Worm (Caenorhabditis elegans) whole organism, young adult: ENCODE data around the gene mtre-1.

ENCODE experiments used
- C17E4.6 ChIP-seq: fragments of 200-800 bp; sonication (Bioruptor generic); IDR thresholded peaks from 2 replicates; pipeline ENCODE4 v1.3.6; 2022; ENCODE audit warnings: missing genetic modification reagents, missing genetic modification characterization, missing compliant biosample characterization
- F10E7.11 ChIP-seq: sonication (generic microtip); optimal IDR thresholded peaks from 2 replicates; lab custom pipeline; 2017; ENCODE audit warnings: mild to moderate bottlenecking, missing genetic modification characterization, moderate library complexity, missing compliant biosample characterization
- F33H1.4 ChIP-seq: fragments of 200-800 bp; sonication (Bioruptor generic); IDR thresholded peaks from 2 replicates; pipeline ENCODE4 v1.3.6; 2022; ENCODE audit warnings: missing genetic modification reagents, missing genetic modification characterization, missing compliant biosample characterization
- F49E8.2 ChIP-seq: sonication (generic microtip); optimal IDR thresholded peaks from 3 replicates; lab custom pipeline; 2017; ENCODE audit warnings: missing genetic modification characterization, mild to moderate bottlenecking, missing compliant biosample characterization, antibody characterized with exemption, moderate library complexity; ENCODE audit not compliant: insufficient read depth
- F57A8.1 ChIP-seq: fragments of 200-800 bp; sonication (Bioruptor generic); optimal IDR thresholded peaks from 2 replicates; lab custom pipeline; 2018; ENCODE audit warnings: mild to moderate bottlenecking, missing genetic modification characterization, moderate library complexity, missing compliant biosample characterization
- K12H6.12 ChIP-seq: fragments of 200-800 bp; sonication (Bioruptor generic); optimal IDR thresholded peaks from 2 replicates; lab custom pipeline; 2018; ENCODE audit warnings: mild to moderate bottlenecking, missing genetic modification characterization, missing compliant biosample characterization
- T26A5.8 ChIP-seq: sonication (generic microtip); optimal IDR thresholded peaks from 2 replicates; lab custom pipeline; 2016; ENCODE audit warnings: missing genetic modification characterization, missing compliant biosample characterization
- Y67H2A.10 ChIP-seq: fragments of 200-800 bp; sonication (Bioruptor generic); conservative IDR thresholded peaks from 2 replicates; pipeline ENCODE4 v1.3.6; 2022; ENCODE audit warnings: missing genetic modification reagents, missing genetic modification characterization, missing compliant biosample characterization
- Y79H2A.3 ChIP-seq: fragments of 200-800 bp; sonication (Bioruptor generic); conservative IDR thresholded peaks from 2 replicates; pipeline ENCODE4 v1.3.6; 2022; ENCODE audit warnings: missing genetic modification reagents, missing genetic modification characterization, missing compliant biosample characterization
- Y95B8A.8 ChIP-seq: fragments of 200-800 bp; sonication (Bioruptor generic); IDR thresholded peaks from 2 replicates; pipeline ENCODE4 v1.3.6; 2022; ENCODE audit warnings: missing genetic modification reagents, missing genetic modification characterization, missing compliant biosample characterization
- aptf-2 ChIP-seq: fragments of 200-800 bp; sonication (Bioruptor generic); conservative IDR thresholded peaks from 2 replicates; pipeline ENCODE4 v1.3.6; 2022; ENCODE audit warnings: missing genetic modification reagents, missing genetic modification characterization, missing compliant biosample characterization
- aptf-3 ChIP-seq: fragments of 200-800 bp; sonication (Bioruptor generic); IDR thresholded peaks from 2 replicates; pipeline ENCODE4 v1.3.6; 2022; ENCODE audit warnings: missing genetic modification characterization, missing compliant biosample characterization
- cebp-1 ChIP-seq, 2 experiments: fragments of 200-800 bp in 1 of 2; sonication (Bioruptor generic) in 1 of 2; sonication (generic microtip) in 1 of 2; IDR thresholded peaks in 1 of 2; optimal IDR thresholded peaks in 1 of 2; 2 replicates each; pipeline versions ENCODE4 v1.3.6 to Lab custom; 2017 to 2022; ENCODE audit warnings: missing compliant biosample characterization in 2 of 2, missing genetic modification characterization in 2 of 2, mild to moderate bottlenecking in 1 of 2, missing genetic modification reagents in 1 of 2, moderate library complexity in 1 of 2
- ceh-27 ChIP-seq: fragments of 200-800 bp; sonication (Bioruptor generic); optimal IDR thresholded peaks from 2 replicates; lab custom pipeline; 2018; ENCODE audit warnings: mild to moderate bottlenecking, missing genetic modification characterization, moderate library complexity, missing compliant biosample characterization
- ceh-79 ChIP-seq: sonication (generic microtip); optimal IDR thresholded peaks from 2 replicates; lab custom pipeline; 2017; ENCODE audit warnings: mild to moderate bottlenecking, missing genetic modification characterization, missing compliant biosample characterization
- chd-7 ChIP-seq: sonication (generic microtip); optimal IDR thresholded peaks from 2 replicates; lab custom pipeline; 2016; ENCODE audit warnings: mild to moderate bottlenecking, missing genetic modification characterization, moderate library complexity, missing compliant biosample characterization
- egl-18 ChIP-seq: fragments of 200-800 bp; sonication (Bioruptor generic); IDR thresholded peaks from 2 replicates; pipeline ENCODE4 v1.3.6; 2022; ENCODE audit warnings: missing genetic modification reagents, missing genetic modification characterization, missing compliant biosample characterization
- egl-44 ChIP-seq: fragments of 200-800 bp; sonication (Bioruptor generic); IDR thresholded peaks from 2 replicates; pipeline ENCODE4 v1.3.6; 2022; ENCODE audit warnings: missing genetic modification reagents, missing genetic modification characterization, missing compliant biosample characterization
- hrde-1 ChIP-seq: sonication (generic microtip); optimal IDR thresholded peaks from 2 replicates; lab custom pipeline; 2016; ENCODE audit warnings: missing genetic modification characterization, mild to moderate bottlenecking, missing compliant biosample characterization, moderate library complexity, missing genotype, missing genetic modification reagents, borderline replicate concordance
- lin-26 ChIP-seq: fragments of 200-800 bp; sonication (Bioruptor generic); IDR thresholded peaks from 2 replicates; pipeline ENCODE4 v1.3.6; 2022; ENCODE audit warnings: missing genetic modification reagents, missing genetic modification characterization, missing compliant biosample characterization
- lin-35 ChIP-seq, 3 experiments: fragments of 150-350 bp in 2 of 3; sonication (generic microtip) in 1 of 3; optimal IDR thresholded peaks; 2 replicates each; lab custom pipeline; 2014 to 2018; ENCODE audit warnings: missing biosample characterization in 3 of 3, missing genetic modification characterization in 3 of 3, missing genetic modification reagents in 3 of 3
- lsl-1 ChIP-seq: fragments of 200-800 bp; sonication (Bioruptor generic); optimal IDR thresholded peaks from 2 replicates; lab custom pipeline; 2018; ENCODE audit warnings: mild to moderate bottlenecking, missing genetic modification characterization, moderate library complexity, missing compliant biosample characterization
- lsy-27 ChIP-seq: sonication (generic microtip); optimal IDR thresholded peaks from 2 replicates; lab custom pipeline; 2017; ENCODE audit warnings: missing genetic modification characterization, mild to moderate bottlenecking, missing compliant biosample characterization, antibody characterized with exemption, missing genotype, borderline replicate concordance; ENCODE audit not compliant: insufficient read depth
- madf-3 ChIP-seq: fragments of 200-800 bp; sonication (Bioruptor generic); IDR thresholded peaks from 2 replicates; pipeline ENCODE4 v1.3.6; 2022; ENCODE audit warnings: missing genetic modification reagents, missing genetic modification characterization, missing compliant biosample characterization
- madf-6 ChIP-seq: fragments of 200-800 bp; sonication (Bioruptor generic); IDR thresholded peaks from 2 replicates; pipeline ENCODE4 v1.3.6; 2022; ENCODE audit warnings: missing genetic modification reagents, missing genetic modification characterization, missing compliant biosample characterization
- madf-8 ChIP-seq: fragments of 200-800 bp; sonication (Bioruptor generic); conservative IDR thresholded peaks from 2 replicates; pipeline ENCODE4 v1.3.6; 2022; ENCODE audit warnings: missing genetic modification reagents, missing genetic modification characterization, missing compliant biosample characterization
- nfya-1 ChIP-seq: sonication (generic microtip); optimal IDR thresholded peaks from 2 replicates; lab custom pipeline; 2017; ENCODE audit warnings: antibody characterized with exemption, missing compliant biosample characterization, missing genetic modification characterization, borderline replicate concordance; ENCODE audit not compliant: insufficient read depth
- nfya-2 ChIP-seq: fragments of 200-800 bp; sonication (Bioruptor generic); IDR thresholded peaks from 2 replicates; pipeline ENCODE4 v1.3.6; 2022; ENCODE audit warnings: missing genetic modification reagents, missing genetic modification characterization, missing compliant biosample characterization
- nhr-179 ChIP-seq: sonication (generic microtip); optimal IDR thresholded peaks from 2 replicates; lab custom pipeline; 2016; ENCODE audit warnings: mild to moderate bottlenecking, missing genetic modification characterization, missing compliant biosample characterization
- nhr-27 ChIP-seq: fragments of 200-800 bp; sonication (Bioruptor generic); optimal IDR thresholded peaks from 2 replicates; lab custom pipeline; 2018; ENCODE audit warnings: mild to moderate bottlenecking, missing genetic modification characterization, moderate library complexity, missing compliant biosample characterization
- rpc-1 ChIP-seq, 2 experiments: fragments of 150-350 bp in 1 of 2; sonication (generic microtip) in 1 of 2; optimal IDR thresholded peaks; 2 replicates each; lab custom pipeline; 2014 to 2018; ENCODE audit warnings: missing biosample characterization in 1 of 2, missing genetic modification characterization in 1 of 2, missing genetic modification reagents in 1 of 2, missing genotype in 1 of 2
- sptf-2 ChIP-seq: fragments of 200-800 bp; sonication (Bioruptor generic); optimal IDR thresholded peaks from 2 replicates; lab custom pipeline; 2018; ENCODE audit warnings: mild to moderate bottlenecking, missing genetic modification characterization, missing compliant biosample characterization
- tlf-1 ChIP-seq: fragments of 200-800 bp; sonication (Bioruptor generic); optimal IDR thresholded peaks from 2 replicates; lab custom pipeline; 2018; ENCODE audit warnings: mild to moderate bottlenecking, missing genetic modification characterization, missing compliant biosample characterization
- xnd-1 ChIP-seq: sonication (generic microtip); optimal IDR thresholded peaks from 2 replicates; lab custom pipeline; 2016; ENCODE audit warnings: missing genotype, missing genetic modification reagents, missing genetic modification characterization, missing compliant biosample characterization
- zfh-2 ChIP-seq: fragments of 200-800 bp; sonication (Bioruptor generic); conservative IDR thresholded peaks from 2 replicates; pipeline ENCODE4 v1.3.6; 2022; ENCODE audit warnings: missing genetic modification reagents, missing genetic modification characterization, missing compliant biosample characterization
- zim-3 ChIP-seq: sonication (generic microtip); optimal IDR thresholded peaks from 2 replicates; lab custom pipeline; 2017; ENCODE audit warnings: mild to moderate bottlenecking, missing genetic modification characterization, moderate library complexity, missing compliant biosample characterization
- ztf-18 ChIP-seq: sonication (generic microtip); optimal IDR thresholded peaks from 2 replicates; lab custom pipeline; 2016; ENCODE audit warnings: missing genotype, mild to moderate bottlenecking, missing genetic modification characterization, missing compliant biosample characterization

mtre-1 gene

ce11 chrII:8037863-8038262 is 12.5 kb downstream of the mtre-1 start, which contains the start of gene C08B11.9:
Gene C08B11.9, minus strand, starts transcription at chrII:8038169.
- no peak for TF ChIP-seq aptf-3 (GFP tag; lab: Robert Waterston, UW)
- TF ChIP-seq tlf-1 (GFP tag; lab: Kevin White, UChicago), result peak; percentile 20
- TF ChIP-seq lsl-1 (GFP tag; lab: Kevin White, UChicago), result no peak
- no peak for TF ChIP-seq lsy-27 (tag; lab: Kevin White, UChicago)
- no peak for TF ChIP-seq zim-3 (tag; lab: Kevin White, UChicago)
- TF ChIP-seq rpc-1 (optimal IDR thresholded peaks at IDR 0.05; lab: Kevin White, UChicago), result no peak
- no peak for TF ChIP-seq rpc-1 (tag; optimal IDR thresholded peaks at IDR 0.05; lab: Kevin White, UChicago)
- no peak for TF ChIP-seq lin-35 (GFP tag; optimal IDR thresholded peaks at IDR 0.05; lab: Kevin White, UChicago)
- peak; percentile 27 for TF ChIP-seq chd-7 (tag; lab: Kevin White, UChicago)
- peak; percentile 53 for TF ChIP-seq madf-6 (GFP tag; lab: Robert Waterston, UW)
- no peak for TF ChIP-seq cebp-1 (GFP tag; IDR thresholded peaks at IDR 0.05; lab: Robert Waterston, UW)
- no peak for TF ChIP-seq cebp-1 (tag; optimal IDR thresholded peaks at IDR 0.05; lab: Kevin White, UChicago)
- peak; percentile 38 for TF ChIP-seq F49E8.2 (tag; lab: Kevin White, UChicago)

ce11 chrII:8037246-8037645 is 13.1 kb downstream of the mtre-1 start, which contains the start of gene arp-6:
Gene arp-6, minus strand, starts transcription at chrII:8037346.
- TF ChIP-seq ceh-27 (GFP tag; lab: Kevin White, UChicago) (no peak), zfh-2 (GFP tag; lab: Robert Waterston, UW) (no peak), nhr-179 (no peak), nhr-27 (no peak), madf-3 (GFP tag; lab: Robert Waterston, UW) (no peak), Y95B8A.8 (GFP tag; lab: Robert Waterston, UW) (no peak), ceh-79 (tag; lab: Kevin White, UChicago) (no peak), Y67H2A.10 (GFP tag; lab: Robert Waterston, UW) (no peak), zim-3 (tag; lab: Kevin White, UChicago) (no peak), cebp-1 (GFP tag; IDR thresholded peaks at IDR 0.05; lab: Robert Waterston, UW) (no peak), cebp-1 (tag; optimal IDR thresholded peaks at IDR 0.05; lab: Kevin White, UChicago) (no peak), C17E4.6 (GFP tag; lab: Robert Waterston, UW) (no peak), xnd-1 (tag; lab: Kevin White, UChicago) (no peak), egl-44 (GFP tag; lab: Robert Waterston, UW) (no peak), nfya-1 (tag; lab: Kevin White, UChicago) (no peak), rpc-1 (optimal IDR thresholded peaks at IDR 0.05; lab: Kevin White, UChicago) (no peak), rpc-1 (tag; optimal IDR thresholded peaks at IDR 0.05; lab: Kevin White, UChicago) (no peak), aptf-3 (GFP tag; lab: Robert Waterston, UW) (no peak), lsy-27 (tag; lab: Kevin White, UChicago) (no peak)

DNA sequence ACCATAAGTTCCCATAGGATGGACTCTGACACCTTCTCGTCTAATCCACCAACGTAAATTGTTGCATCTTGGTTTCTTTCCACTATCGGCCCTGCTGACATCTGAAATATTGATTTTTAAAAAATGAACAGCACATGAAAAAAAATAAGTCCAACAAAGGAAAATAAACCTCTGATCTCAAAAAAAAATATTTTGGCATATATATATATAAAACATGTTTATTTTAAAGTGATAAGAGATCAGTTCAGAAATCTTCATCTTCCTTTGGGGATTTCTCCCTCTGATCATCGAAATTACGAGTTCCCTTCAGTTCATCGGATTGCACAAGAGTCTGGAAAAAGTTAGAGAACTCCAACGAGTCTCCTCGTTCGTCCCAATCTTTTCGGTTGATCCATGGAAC is 14.7 kb downstream of the mtre-1 start, which contains the start of gene sap-49:
Gene sap-49 (minus strand): TSS at position 101 of the 400 bp plus-strand sequence.
- TF ChIP-seq egl-18 (GFP tag; lab: Robert Waterston, UW), result no peak
- no peak for TF ChIP-seq nhr-179
- TF ChIP-seq hrde-1 (tag; lab: Kevin White, UChicago), result no peak
- TF ChIP-seq F33H1.4 (GFP tag; lab: Robert Waterston, UW), result no peak
- TF ChIP-seq Y79H2A.3, result no peak
- TF ChIP-seq madf-8 (GFP tag; lab: Robert Waterston, UW), result no peak
- TF ChIP-seq zfh-2 (GFP tag; lab: Robert Waterston, UW), result no peak
- TF ChIP-seq lin-26 (GFP tag; lab: Robert Waterston, UW), result no peak
- TF ChIP-seq nfya-2 (GFP tag; lab: Robert Waterston, UW), result no peak
- TF ChIP-seq T26A5.8 (tag; lab: Kevin White, UChicago), result no peak
- TF ChIP-seq lin-35 (GFP tag; optimal IDR thresholded peaks at IDR 0.05; lab: Kevin White, UChicago), result no peak
- TF ChIP-seq F57A8.1 (GFP tag; lab: Kevin White, UChicago), result no peak
- TF ChIP-seq K12H6.12 (tag; lab: Kevin White, UChicago), result no peak
- no peak for TF ChIP-seq ztf-18 (tag; lab: Kevin White, UChicago)
- TF ChIP-seq aptf-2, result no peak
- TF ChIP-seq sptf-2, result no peak
- TF ChIP-seq F10E7.11 (tag; lab: Kevin White, UChicago), result no peak
- TF ChIP-seq Y95B8A.8 (GFP tag; lab: Robert Waterston, UW), result no peak
